Worm (Caenorhabditis elegans) whole organism, late embryonic: ENCODE results near the gene Y62H9A.7.

ENCODE experiments used
- F13H6.1 ChIP-seq: sonication (generic microtip); optimal IDR thresholded peaks from 2 replicates; lab custom pipeline; 2016; ENCODE audit warnings: missing genetic modification characterization, missing compliant biosample characterization
- ama-1 ChIP-seq: fragments of 150-350 bp; optimal IDR thresholded peaks from 2 replicates; lab custom pipeline; 2014
- ceh-45 ChIP-seq: fragments of 200-800 bp; sonication (Bioruptor generic); IDR thresholded peaks from 2 replicates; pipeline ENCODE4 v1.3.6; 2022; ENCODE audit warnings: missing genetic modification reagents, missing genetic modification characterization, missing compliant biosample characterization
- ceh-9 ChIP-seq: sonication (generic microtip); optimal IDR thresholded peaks from 2 replicates; lab custom pipeline; 2016; ENCODE audit warnings: mild to moderate bottlenecking, missing genetic modification characterization, inconsistent platforms, missing compliant biosample characterization
- elt-2 ChIP-seq: sonication (generic microtip); optimal IDR thresholded peaks from 2 replicates; lab custom pipeline; 2016; ENCODE audit warnings: missing genetic modification reagents, missing genetic modification characterization, missing compliant biosample characterization
- ets-4 ChIP-seq: sonication (generic microtip); optimal IDR thresholded peaks from 2 replicates; lab custom pipeline; 2016; ENCODE audit warnings: missing genetic modification characterization, missing compliant biosample characterization
- fkh-10 ChIP-seq: fragments of 150-350 bp; optimal IDR thresholded peaks from 2 replicates; lab custom pipeline; 2014; ENCODE audit warnings: missing biosample characterization, missing genetic modification reagents, missing genetic modification characterization
- fkh-6 ChIP-seq: sonication (generic microtip); optimal IDR thresholded peaks from 2 replicates; lab custom pipeline; 2016; ENCODE audit warnings: missing genetic modification characterization, missing compliant biosample characterization
- pag-3 ChIP-seq: sonication (generic microtip); optimal IDR thresholded peaks from 2 replicates; lab custom pipeline; 2016; ENCODE audit warnings: missing compliant biosample characterization, missing genetic modification characterization, borderline replicate concordance
- pqm-1 ChIP-seq: sonication (generic microtip); optimal IDR thresholded peaks from 2 replicates; lab custom pipeline; 2016; ENCODE audit warnings: missing genetic modification characterization, missing compliant biosample characterization
- sox-4 ChIP-seq: sonication (generic microtip); optimal IDR thresholded peaks from 2 replicates; lab custom pipeline; 2017; ENCODE audit warnings: mild to moderate bottlenecking, missing genetic modification characterization, inconsistent platforms, missing compliant biosample characterization
- unc-3 ChIP-seq, 2 experiments: fragments of 200-800 bp in 1 of 2; sonication (Bioruptor generic) in 1 of 2; sonication (generic microtip) in 1 of 2; conservative IDR thresholded peaks in 1 of 2; optimal IDR thresholded peaks in 1 of 2; 2 replicates each; pipeline versions ENCODE4 v1.3.6 to Lab custom; 2016 to 2022; ENCODE audit warnings: missing compliant biosample characterization in 2 of 2, missing genetic modification characterization in 2 of 2, missing genetic modification reagents in 1 of 2

ce11 chrX:11852494-11852893 lies 33.0 kb downstream of the Y62H9A.7 start, which contains the start of gene xtr-1:
- TF ChIP-seq ceh-45 (GFP tag; lab: Robert Waterston, UW): no peak
- TF ChIP-seq elt-2: no peak
- TF ChIP-seq unc-3 (GFP tag; conservative IDR thresholded peaks at IDR 0.05; lab: Robert Waterston, UW): no peak
- TF ChIP-seq unc-3 (tag; optimal IDR thresholded peaks at IDR 0.05; lab: Kevin White, UChicago): no peak
- TF ChIP-seq ets-4 (tag; lab: Kevin White, UChicago): no peak
- TF ChIP-seq F13H6.1 (tag; lab: Kevin White, UChicago): no peak
- TF ChIP-seq sox-4: no peak
- TF ChIP-seq pag-3 (tag; lab: Kevin White, UChicago): no peak
- TF ChIP-seq fkh-10 (GFP tag; lab: Kevin White, UChicago): no peak
- TF ChIP-seq fkh-6 (tag; lab: Kevin White, UChicago): no peak
- no peak for TF ChIP-seq ceh-9
- no peak for TF ChIP-seq pqm-1
- TF ChIP-seq ama-1 (lab: Kevin White, UChicago): no peak
